Worm (Caenorhabditis elegans) whole organism, L2 larva: Measurements from ENCODE around the gene oac-6.
A peak's percentile ranks its signal among the peaks of the same experiment; 100 is the strongest.

Source experiments
- C34F6.9 ChIP-seq: fragments of 150-350 bp; optimal IDR thresholded peaks from 2 replicates; lab custom pipeline; 2014; ENCODE audit warnings: missing biosample characterization, missing genetic modification characterization
- R02D3.7 ChIP-seq: fragments of 150-350 bp; optimal IDR thresholded peaks from 2 replicates; lab custom pipeline; 2014; ENCODE audit warnings: missing biosample characterization, missing genetic modification characterization
- Y55F3AM.14 ChIP-seq: fragments of 200-800 bp; sonication (Bioruptor generic); optimal IDR thresholded peaks from 2 replicates; lab custom pipeline; 2018; ENCODE audit warnings: mild to moderate bottlenecking, missing genetic modification characterization, missing compliant biosample characterization
- alr-1 ChIP-seq: fragments of 150-350 bp; optimal IDR thresholded peaks from 2 replicates; lab custom pipeline; 2014; ENCODE audit warnings: missing biosample characterization, missing genetic modification characterization
- aly-2 ChIP-seq: fragments of 150-350 bp; optimal IDR thresholded peaks from 2 replicates; lab custom pipeline; 2014; ENCODE audit warnings: missing biosample characterization, missing genetic modification characterization
- ama-1 ChIP-seq: fragments of 150-350 bp; optimal IDR thresholded peaks from 2 replicates; lab custom pipeline; 2018; ENCODE audit warnings: inconsistent platforms
- blmp-1 ChIP-seq: sonication (generic microtip); optimal IDR thresholded peaks from 2 replicates; lab custom pipeline; 2017; ENCODE audit warnings: missing genetic modification characterization, mild to moderate bottlenecking, missing compliant biosample characterization, antibody characterized with exemption, moderate library complexity; ENCODE audit not compliant: insufficient read depth
- crh-2 ChIP-seq: sonication (generic microtip); optimal IDR thresholded peaks from 2 replicates; lab custom pipeline; 2017; ENCODE audit warnings: missing biosample characterization, missing genetic modification characterization
- dmd-4 ChIP-seq: sonication (generic microtip); optimal IDR thresholded peaks from 2 replicates; lab custom pipeline; 2017; ENCODE audit warnings: missing biosample characterization, missing genetic modification characterization
- egl-27 ChIP-seq: sonication (generic microtip); optimal IDR thresholded peaks from 3 replicates; lab custom pipeline; 2017; ENCODE audit warnings: missing biosample characterization, missing genetic modification reagents, missing genetic modification characterization
- elt-1 ChIP-seq: fragments of 150-350 bp; optimal IDR thresholded peaks from 2 replicates; lab custom pipeline; 2014; ENCODE audit warnings: missing biosample characterization, missing genetic modification characterization
- elt-3 ChIP-seq: sonication (generic microtip); optimal IDR thresholded peaks from 2 replicates; lab custom pipeline; 2017; ENCODE audit warnings: missing biosample characterization, missing genetic modification characterization
- fos-1 ChIP-seq: fragments of 150-350 bp; optimal IDR thresholded peaks from 2 replicates; lab custom pipeline; 2014; ENCODE audit warnings: missing biosample characterization, missing genetic modification characterization
- gmeb-1 ChIP-seq: fragments of 150-350 bp; optimal IDR thresholded peaks from 2 replicates; lab custom pipeline; 2014; ENCODE audit warnings: missing biosample characterization, missing genetic modification characterization
- lin-39 ChIP-seq: fragments of 150-350 bp; optimal IDR thresholded peaks from 2 replicates; lab custom pipeline; 2014; ENCODE audit warnings: missing biosample characterization, missing genetic modification reagents, missing genetic modification characterization
- lsy-2 ChIP-seq, 2 experiments: fragments of 150-350 bp in 1 of 2; sonication (generic microtip) in 1 of 2; optimal IDR thresholded peaks; 2 replicates each; lab custom pipeline; 2014 to 2017; ENCODE audit warnings: missing biosample characterization in 2 of 2, missing genetic modification characterization in 2 of 2
- mab-5 ChIP-seq: fragments of 150-350 bp; optimal IDR thresholded peaks from 2 replicates; lab custom pipeline; 2014; ENCODE audit warnings: missing biosample characterization, missing genetic modification characterization
- mbf-1 ChIP-seq: sonication (generic microtip); optimal IDR thresholded peaks from 2 replicates; lab custom pipeline; 2017; ENCODE audit warnings: missing biosample characterization, missing genetic modification characterization
- mdl-1 ChIP-seq, 2 experiments: fragments of 150-350 bp in 1 of 2; sonication (generic microtip) in 1 of 2; optimal IDR thresholded peaks; 2 replicates each; lab custom pipeline; 2017; ENCODE audit warnings: missing biosample characterization in 2 of 2, missing genetic modification characterization in 2 of 2
- nhr-10 ChIP-seq: sonication (generic microtip); optimal IDR thresholded peaks from 2 replicates; lab custom pipeline; 2017; ENCODE audit warnings: missing biosample characterization, missing genetic modification characterization
- nhr-11 ChIP-seq: fragments of 150-350 bp; optimal IDR thresholded peaks from 2 replicates; lab custom pipeline; 2014; ENCODE audit warnings: missing biosample characterization, missing genetic modification characterization
- nhr-12 ChIP-seq: fragments of 150-350 bp; optimal IDR thresholded peaks from 2 replicates; lab custom pipeline; 2014; ENCODE audit warnings: missing biosample characterization, missing genetic modification characterization
- nhr-129 ChIP-seq: fragments of 150-350 bp; optimal IDR thresholded peaks from 2 replicates; lab custom pipeline; 2014; ENCODE audit warnings: missing biosample characterization, missing genetic modification characterization
- nhr-23 ChIP-seq: fragments of 150-350 bp; optimal IDR thresholded peaks from 2 replicates; lab custom pipeline; 2014; ENCODE audit warnings: missing biosample characterization, missing genetic modification reagents, missing genetic modification characterization
- nhr-77 ChIP-seq: fragments of 150-350 bp; optimal IDR thresholded peaks from 2 replicates; lab custom pipeline; 2014; ENCODE audit warnings: missing biosample characterization, missing genetic modification characterization
- peb-1 ChIP-seq: fragments of 150-350 bp; optimal IDR thresholded peaks from 2 replicates; lab custom pipeline; 2014; ENCODE audit warnings: missing biosample characterization, missing genetic modification characterization
- sem-4 ChIP-seq: fragments of 150-350 bp; optimal IDR thresholded peaks from 2 replicates; lab custom pipeline; 2014; ENCODE audit warnings: missing biosample characterization, missing genetic modification reagents, missing genetic modification characterization
- skn-1 ChIP-seq: sonication (generic microtip); optimal IDR thresholded peaks from 2 replicates; lab custom pipeline; 2017; ENCODE audit warnings: missing biosample characterization, missing genetic modification characterization
- sma-3 ChIP-seq: sonication (generic microtip); optimal IDR thresholded peaks from 2 replicates; lab custom pipeline; 2016; ENCODE audit warnings: missing genetic modification reagents, missing genetic modification characterization, missing compliant biosample characterization
- sma-9 ChIP-seq, 2 experiments: fragments of 150-350 bp in 1 of 2; sonication (generic microtip) in 1 of 2; optimal IDR thresholded peaks; 2 replicates each; lab custom pipeline; 2014 to 2016; ENCODE audit warnings: missing genetic modification characterization in 2 of 2, mild to moderate bottlenecking in 1 of 2, missing biosample characterization in 1 of 2, missing compliant biosample characterization in 1 of 2, missing genetic modification reagents in 1 of 2, moderate library complexity in 1 of 2
- unc-55 ChIP-seq: fragments of 150-350 bp; sonication (generic microtip); optimal IDR thresholded peaks from 3 replicates; lab custom pipeline; 2014; ENCODE audit warnings: missing biosample characterization, missing genetic modification reagents, missing genetic modification characterization
- ztf-1 ChIP-seq: fragments of 200-800 bp; sonication (Bioruptor generic); conservative IDR thresholded peaks from 2 replicates; pipeline ENCODE4 v1.3.6; 2022; ENCODE audit warnings: missing genetic modification characterization, missing compliant biosample characterization
- ztf-11 ChIP-seq: sonication (generic microtip); optimal IDR thresholded peaks from 2 replicates; lab custom pipeline; 2017; ENCODE audit warnings: missing biosample characterization, missing genetic modification characterization

oac-6 gene

DNA sequence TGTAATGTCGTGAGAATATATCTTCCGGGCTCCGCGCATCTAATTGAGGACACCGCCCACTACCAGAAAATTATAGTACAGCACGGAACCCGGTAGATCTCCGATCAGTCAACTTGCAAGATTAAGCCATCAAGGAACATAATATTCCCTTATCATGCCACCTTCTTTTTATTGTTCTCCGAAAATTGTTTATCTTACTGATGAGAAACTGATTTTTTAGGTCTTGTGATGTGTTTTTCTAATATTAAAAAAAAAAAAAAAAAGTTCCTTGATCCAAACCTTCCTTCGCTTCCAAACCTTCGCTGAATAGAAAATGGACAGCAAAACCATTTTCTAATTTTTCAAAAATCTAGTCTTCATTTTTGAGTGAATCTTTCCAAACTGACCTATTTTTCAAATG is 26.3 kb downstream of the oac-6 start, which contains the start of gene F57G8.7:
Gene F57G8.7 (plus strand): TSS at position 301 of the 400 bp plus-strand sequence.
- TF ChIP-seq ztf-1 (GFP tag; lab: Robert Waterston, UW) (no peak), dmd-4 (no peak), nhr-77 (tag; lab: Kevin White, UChicago) (no peak), gmeb-1 (no peak), sma-9 (GFP tag; optimal IDR thresholded peaks at IDR 0.05; lab: Kevin White, UChicago) (no peak), sma-9 (tag; optimal IDR thresholded peaks at IDR 0.05; lab: Kevin White, UChicago) (no peak), alr-1 (tag; lab: Kevin White, UChicago) (no peak)

DNA sequence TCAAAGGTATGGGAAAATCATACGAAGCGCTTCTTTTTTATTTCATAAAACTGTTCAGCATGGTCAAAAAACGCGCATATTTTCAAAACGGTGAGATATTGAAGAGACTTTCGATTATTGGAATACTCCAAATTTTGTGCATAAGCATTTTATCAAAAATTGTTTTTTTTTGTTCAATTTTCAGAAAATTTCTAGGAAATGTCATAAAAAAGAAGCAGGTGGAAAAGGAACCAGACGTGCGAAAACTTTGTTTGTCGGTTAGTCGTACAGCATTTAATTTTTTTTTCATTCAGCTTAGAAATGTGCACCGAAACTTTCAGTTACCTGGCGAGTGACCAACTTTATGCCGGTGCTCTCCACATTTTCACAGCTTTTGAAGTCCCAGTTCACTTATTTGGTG is 30.9 kb downstream of the oac-6 start, which contains the start of gene srh-167:
Gene srh-167 (plus strand): TSS at position 301 of the 400 bp plus-strand sequence.
- TF ChIP-seq elt-1 (no peak), Y55F3AM.14 (no peak), nhr-12 (tag; lab: Kevin White, UChicago) (no peak), egl-27 (no peak), sem-4 (tag; lab: Kevin White, UChicago) (no peak), mab-5 (tag; lab: Kevin White, UChicago) (no peak), R02D3.7 (tag; lab: Kevin White, UChicago) (no peak), blmp-1 (tag; lab: Kevin White, UChicago) (no peak), nhr-10 (tag; lab: Kevin White, UChicago) (no peak)

DNA sequence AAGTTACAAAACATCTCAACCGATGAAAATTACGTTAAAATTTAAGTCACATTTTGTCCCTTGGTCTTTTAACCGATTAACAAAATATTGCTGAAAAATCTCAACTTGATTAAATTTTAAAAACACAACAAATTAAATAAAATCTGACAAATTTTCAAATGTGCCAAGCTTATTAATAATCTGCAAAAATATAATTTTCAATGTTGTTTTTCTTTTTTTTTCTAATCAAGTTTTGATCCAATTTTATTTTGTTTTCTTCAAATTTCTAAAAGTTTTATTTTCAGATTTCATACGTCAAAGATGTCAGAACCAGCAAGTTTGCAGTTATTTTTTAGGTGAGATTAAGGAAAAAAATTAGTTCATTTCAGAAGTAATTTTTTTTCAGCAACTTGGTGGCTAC is 33.8 kb downstream of the oac-6 start, which contains the start of gene srw-87:
Gene srw-87 (plus strand): TSS at position 301 of the 400 bp plus-strand sequence.
- TF ChIP-seq nhr-11 (tag; lab: Kevin White, UChicago) = no peak
- no peak for TF ChIP-seq peb-1 (tag; lab: Kevin White, UChicago)
- no peak for TF ChIP-seq R02D3.7 (tag; lab: Kevin White, UChicago)
- no peak for TF ChIP-seq aly-2 (tag; lab: Kevin White, UChicago)
- TF ChIP-seq mbf-1 (tag; lab: Kevin White, UChicago) = no peak
- no peak for TF ChIP-seq sma-3
- TF ChIP-seq lin-39 (tag; lab: Kevin White, UChicago) = no peak
- TF ChIP-seq lsy-2 (tag; optimal IDR thresholded peaks at IDR 0.05; lab: Kevin White, UChicago) = no peak
- TF ChIP-seq mab-5 (tag; lab: Kevin White, UChicago) = no peak
- TF ChIP-seq elt-3 (tag; lab: Kevin White, UChicago) = no peak
- no peak for TF ChIP-seq Y55F3AM.14
- no peak for TF ChIP-seq nhr-129
- TF ChIP-seq nhr-23 (tag; lab: Kevin White, UChicago) = no peak
- no peak for TF ChIP-seq egl-27
- TF ChIP-seq skn-1 = no peak
- no peak for TF ChIP-seq gmeb-1
- no peak for TF ChIP-seq C34F6.9 (tag; lab: Kevin White, UChicago)
- TF ChIP-seq ztf-11 (tag; lab: Kevin White, UChicago) = no peak
- TF ChIP-seq alr-1 (tag; lab: Kevin White, UChicago) = no peak
- no peak for TF ChIP-seq mdl-1 (tag; optimal IDR thresholded peaks at IDR 0.05; lab: Kevin White, UChicago)

DNA sequence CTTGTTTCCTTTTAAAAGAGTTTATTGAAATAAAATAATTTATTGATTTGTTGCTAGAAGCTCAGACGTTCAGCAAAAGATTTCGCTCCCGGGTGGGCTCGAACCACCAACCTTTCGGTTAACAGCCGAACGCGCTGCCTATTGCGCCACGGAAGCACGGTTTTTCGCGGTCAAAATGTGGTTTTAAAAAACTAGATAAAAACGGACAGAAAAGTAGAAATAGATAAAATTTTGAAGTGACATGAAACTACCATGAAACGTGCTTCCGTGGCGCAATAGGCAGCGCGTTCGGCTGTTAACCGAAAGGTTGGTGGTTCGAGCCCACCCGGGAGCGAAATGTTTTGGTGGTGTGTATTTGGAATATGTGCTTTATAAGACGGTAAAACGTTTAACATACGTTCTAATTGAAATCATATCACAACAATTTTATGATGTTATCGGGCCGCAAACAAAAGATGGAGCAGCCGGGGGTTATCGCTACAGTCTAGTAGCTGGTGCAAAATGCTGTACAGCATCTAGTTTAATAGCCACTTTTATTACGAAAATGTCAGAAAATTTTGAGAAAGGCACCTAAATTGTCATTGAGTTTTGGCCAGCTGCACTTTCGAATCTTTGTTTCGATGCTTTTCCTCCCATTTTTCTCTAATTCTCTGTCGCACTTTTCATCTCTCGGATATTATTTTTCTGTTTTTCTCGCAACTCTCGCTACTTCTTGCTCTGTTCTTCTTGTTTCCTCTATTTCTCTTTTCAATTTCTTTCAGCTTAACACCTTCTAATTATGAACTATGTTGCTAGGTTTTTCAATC is 36.0 kb downstream of the oac-6 start, which contains the start of gene slc-9B.2:
Gene slc-9B.2 (plus strand): TSS at position 756 of the 806 bp plus-strand sequence.
- peak; percentile 63 for TF ChIP-seq unc-55

DNA sequence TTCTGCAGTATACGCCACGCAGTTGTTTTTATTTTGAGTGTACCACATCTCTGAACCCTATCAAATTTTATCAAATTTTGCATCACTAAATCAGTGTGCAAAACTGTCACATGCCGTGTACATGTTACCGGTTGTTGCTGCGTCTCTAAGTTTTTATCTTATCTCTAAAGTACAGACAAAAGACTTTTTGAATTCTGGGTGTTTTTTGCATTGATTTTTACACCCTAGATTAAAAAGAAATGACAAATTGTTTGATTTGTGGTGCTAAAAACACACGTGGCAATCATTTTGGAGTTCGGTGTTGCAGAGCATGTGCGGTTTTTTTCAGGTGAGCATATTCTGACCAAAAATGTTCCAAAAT is 39.7 kb downstream of the oac-6 start, which contains the start of gene nhr-193:
Gene nhr-193 (plus strand): TSS at position 51 of the 361 bp plus-strand sequence.
- no peak for TF ChIP-seq dmd-4
- TF ChIP-seq sma-9 (GFP tag; optimal IDR thresholded peaks at IDR 0.05; lab: Kevin White, UChicago) = peak; percentile 48
- TF ChIP-seq sma-9 (tag; optimal IDR thresholded peaks at IDR 0.05; lab: Kevin White, UChicago) = no peak
- TF ChIP-seq ama-1 (lab: Kevin White, UChicago) = no peak
- TF ChIP-seq fos-1 (tag; lab: Kevin White, UChicago) = peak; percentile 8
- TF ChIP-seq nhr-23 (tag; lab: Kevin White, UChicago) = no peak
- TF ChIP-seq crh-2 (tag; lab: Kevin White, UChicago) = peak; percentile 15
- TF ChIP-seq, all 48 proteins: peak for 3
